Worm (Caenorhabditis elegans): ENCODE measurements around the gene irld-26.

ce11 chrV:16249105-16249504 is 44.1 kb downstream of the irld-26 start:
- no peak for TF ChIP-seq ama-1 (optimal IDR thresholded peaks at IDR 0.05)
- TF ChIP-seq ama-1 (GFP tag; optimal IDR thresholded peaks at IDR 0.05): no peak
- no peak for TF ChIP-seq unc-130 (GFP tag; optimal IDR thresholded peaks at IDR 0.05)
- TF ChIP-seq hmg-20 (GFP tag; IDR thresholded peaks at IDR 0.05): no peak
- TF ChIP-seq snpc-4 (GFP tag; optimal IDR thresholded peaks at IDR 0.05): no peak
- no peak for TF ChIP-seq snpc-4 (tag; optimal IDR thresholded peaks at IDR 0.05)
- TF ChIP-seq akir-1 (GFP tag; optimal IDR thresholded peaks at IDR 0.05): no peak
- TF ChIP-seq chd-7 (tag; optimal IDR thresholded peaks at IDR 0.05): no peak
- no peak for TF ChIP-seq zim-3 (tag; optimal IDR thresholded peaks at IDR 0.05)
- no peak for TF ChIP-seq efl-1 (GFP tag; optimal IDR thresholded peaks at IDR 0.05)
- no peak for TF ChIP-seq aptf-2 (GFP tag; conservative IDR thresholded peaks at IDR 0.05)
- TF ChIP-seq Y95B8A.8 (GFP tag; IDR thresholded peaks at IDR 0.05): no peak
- TF ChIP-seq nfya-1 (tag; optimal IDR thresholded peaks at IDR 0.05; ENCODE audit: borderline replicate concordance, insufficient read depth): no peak
- no peak for TF ChIP-seq F57A8.1 (GFP tag; optimal IDR thresholded peaks at IDR 0.05)
- no peak for TF ChIP-seq B0035.1 (tag; optimal IDR thresholded peaks at IDR 0.05)
- no peak for TF ChIP-seq ztf-26 (tag; optimal IDR thresholded peaks at IDR 0.05)

All from whole organism, young adult.